Worm (Caenorhabditis elegans): Measurements from ENCODE around the gene cst-2.
A peak's percentile ranks its signal among the peaks of the same experiment; 100 is the strongest.

cst-2 gene

ce11 chrX:4362522-4362921 lies 26.7 kb upstream of the cst-2 start, which contains the start of gene F14H12.7:
F14H12.7 (minus strand) TSS chrX:4362622.
- TF ChIP-seq hlh-11 (tag; optimal IDR thresholded peaks at IDR 0.05) (no peak), zfp-3 (GFP tag; conservative IDR thresholded peaks at IDR 0.05) (no peak), ceh-28 (tag; optimal IDR thresholded peaks at IDR 0.05) (no peak), saeg-2 (GFP tag; IDR thresholded peaks at IDR 0.05) (no peak), sdz-12 (GFP tag; optimal IDR thresholded peaks at IDR 0.05) (no peak), ceh-82 (tag; optimal IDR thresholded peaks at IDR 0.05) (no peak), unc-62 (GFP tag; optimal IDR thresholded peaks at IDR 0.05 in 1 of 2) (no peak), unc-62 (tag; optimal IDR thresholded peaks at IDR 0.05) (no peak), skn-1 (tag; optimal IDR thresholded peaks at IDR 0.05) (no peak), lin-39 (tag; optimal IDR thresholded peaks at IDR 0.05) (no peak), Y75B8A.6 (GFP tag; IDR thresholded peaks at IDR 0.05) (no peak), T20F7.1 (GFP tag; optimal IDR thresholded peaks at IDR 0.05) (no peak), mes-2 (tag; optimal IDR thresholded peaks at IDR 0.05; ENCODE audit: poor library complexity, severe bottlenecking) (no peak), mxl-3 (GFP tag; optimal IDR thresholded peaks at IDR 0.05) (no peak), Y48G9A.11 (GFP tag; IDR thresholded peaks at IDR 0.05) (no peak), lin-15B (tag; optimal IDR thresholded peaks at IDR 0.05) (no peak), nhr-11 (tag; optimal IDR thresholded peaks at IDR 0.05) (no peak), nhr-41 (GFP tag; IDR thresholded peaks at IDR 0.05) (no peak), pha-4 (GFP tag; IDR thresholded peaks at IDR 0.05) (no peak), pha-4 (tag; optimal IDR thresholded peaks at IDR 0.05) (no peak), aha-1 (tag) (no peak)

ce11 chrX:4359030-4359429 lies 23.2 kb upstream of the cst-2 start:
- TF ChIP-seq tra-1 (GFP tag; IDR thresholded peaks at IDR 0.05) (peak; percentile 82), arid-1 (GFP tag; conservative IDR thresholded peaks at IDR 0.05) (no peak), pqm-1 (tag; optimal IDR thresholded peaks at IDR 0.05) (peak; percentile 36), fkh-10 (GFP tag; optimal IDR thresholded peaks at IDR 0.05) (no peak), php-3 (GFP tag; IDR thresholded peaks at IDR 0.05) (peak; percentile 79)

ce11 chrX:4357467-4357866 lies 21.6 kb upstream of the cst-2 start, which contains the start of gene F14H12.6:
F14H12.6 (minus strand) TSS chrX:4357567.
- TF ChIP-seq lin-13 (GFP tag; optimal IDR thresholded peaks at IDR 0.05) (no peak), lin-15B (tag; optimal IDR thresholded peaks at IDR 0.05) (no peak), ceh-44 (GFP tag; IDR thresholded peaks at IDR 0.05) (no peak), nhr-76 (tag; optimal IDR thresholded peaks at IDR 0.05) (no peak), zip-11 (GFP tag; IDR thresholded peaks at IDR 0.05) (no peak), F44E2.7 (GFP tag; IDR thresholded peaks at IDR 0.05) (no peak), dpl-1 (GFP tag; optimal IDR thresholded peaks at IDR 0.05) (no peak), nhr-102 (tag; optimal IDR thresholded peaks at IDR 0.05) (no peak), gei-8 (GFP tag; optimal IDR thresholded peaks at IDR 0.05) (no peak), dmd-9 (GFP tag; IDR thresholded peaks at IDR 0.05) (no peak), lin-1 (GFP tag; IDR thresholded peaks at IDR 0.05) (no peak), spr-3 (GFP tag; optimal IDR thresholded peaks at IDR 0.05) (no peak), daf-12 (tag; optimal IDR thresholded peaks at IDR 0.05) (no peak)

- TF ChIP-seq zfp-2 (tag; optimal IDR thresholded peaks at IDR 0.05), result no peak
- TF ChIP-seq ceh-28 (tag; optimal IDR thresholded peaks at IDR 0.05), result no peak
- no peak for TF ChIP-seq cey-2 (tag; optimal IDR thresholded peaks at IDR 0.05; ENCODE audit: borderline replicate concordance, insufficient read depth)
- TF ChIP-seq zfp-3 (GFP tag; conservative IDR thresholded peaks at IDR 0.05), result no peak
- no peak for TF ChIP-seq nhr-25 (tag; optimal IDR thresholded peaks at IDR 0.05; ENCODE audit: borderline replicate concordance, insufficient read depth)
- no peak for TF ChIP-seq F26F4.8 (GFP tag; conservative IDR thresholded peaks at IDR 0.05)
- no peak for TF ChIP-seq T20F7.1 (GFP tag; optimal IDR thresholded peaks at IDR 0.05)
These were observed 17.5 kb upstream of the cst-2 start, which contains the start of gene col-165 for ce11 chrX:4353318-4353717. col-165 (plus strand) TSS chrX:4353618.
